Fruit fly (Drosophila melanogaster): ENCODE data around the gene Prp16.
A peak's percentile ranks its signal among the peaks of the same experiment; 100 is the strongest.

The Prp16 gene

dm6 chrX:14233843-14234337, 32.7 kb downstream of the Prp16 start, which contains the start of gene CG42271:
TSS of gene CG42271 (minus strand) at chrX:14234066.
- TF ChIP-seq noc (tag; optimal IDR thresholded peaks at IDR 0.05): no peak

- no peak for TF ChIP-seq noc (tag; optimal IDR thresholded peaks at IDR 0.05)
Observed at dm6 chrX:14234468-14234867, 33.3 kb downstream of the Prp16 start.

dm6 chrX:14237873-14238394, 36.8 kb downstream of the Prp16 start, which contains the start of the genes Fbxl4 and Dus2:
TSS of gene Fbxl4 (minus strand) at chrX:14237923.
TSS of gene Dus2 (plus strand) at chrX:14237988.
- TF ChIP-seq noc (tag; optimal IDR thresholded peaks at IDR 0.05): peak; percentile 88

- TF ChIP-seq noc (tag; optimal IDR thresholded peaks at IDR 0.05): no peak
Observed at dm6 chrX:14242479-14242878, 41.3 kb downstream of the Prp16 start, which contains the start of gene mRNA-cap. TSS of gene mRNA-cap (minus strand) at chrX:14242822.

dm6 chrX:14242941-14243736, 42.0 kb downstream of the Prp16 start, which contains the start of gene CG32599:
TSS of gene CG32599 (plus strand) at chrX:14243686.
- TF ChIP-seq noc (tag; optimal IDR thresholded peaks at IDR 0.05): no peak

dm6 chrX:14247035-14247786, 46.0 kb downstream of the Prp16 start, which contains the start of gene mud:
TSS of gene mud (plus strand) at chrX:14247732.
- TF ChIP-seq noc (tag; optimal IDR thresholded peaks at IDR 0.05): no peak

dm6 chrX:14260863-14261262, 59.7 kb downstream of the Prp16 start, which contains the start of the genes CG46317 and Tat:
TSS of gene CG46317 (plus strand) at chrX:14261223.
TSS of gene Tat (plus strand) at chrX:14261223.
- no peak for TF ChIP-seq noc (tag; optimal IDR thresholded peaks at IDR 0.05)

- TF ChIP-seq noc (tag; optimal IDR thresholded peaks at IDR 0.05): no peak
Observed at dm6 chrX:14265149-14265548, 64.0 kb downstream of the Prp16 start.

dm6 chrX:14266075-14266474, 64.9 kb downstream of the Prp16 start, which contains the start of the genes CG13404 and na:
TSS of gene CG13404 (minus strand) at chrX:14266250.
TSS of gene na (plus strand) at chrX:14266367.
- no peak for TF ChIP-seq noc (tag; optimal IDR thresholded peaks at IDR 0.05)
